Fruit fly (Drosophila melanogaster): ENCODE results near the gene CG2931.

CG2931 gene

dm6 chr3R:5517876-5518211 lies 50.6 kb downstream of the CG2931 start:
- TF ChIP-seq tj (GFP tag; optimal IDR thresholded peaks at IDR 0.05) (no peak), Mnt (GFP tag; optimal IDR thresholded peaks at IDR 0.05) (no peak), CG1620 (GFP tag; optimal IDR thresholded peaks at IDR 0.05) (no peak), pad (GFP tag; optimal IDR thresholded peaks at IDR 0.05) (no peak), Hr96 (GFP tag; optimal IDR thresholded peaks at IDR 0.05) (no peak), CG7045 (GFP tag; optimal IDR thresholded peaks at IDR 0.05) (no peak), cic (GFP tag; optimal IDR thresholded peaks at IDR 0.05) (no peak), CG11617 (GFP tag; optimal IDR thresholded peaks at IDR 0.05) (no peak), CG7101 (tag; optimal IDR thresholded peaks at IDR 0.05) (no peak), kay (GFP tag; ENCODE audit: borderline replicate concordance) (no peak), CG12768 (GFP tag; optimal IDR thresholded peaks at IDR 0.05) (no peak), cnc (optimal IDR thresholded peaks at IDR 0.05) (no peak), CG14711 (tag; optimal IDR thresholded peaks at IDR 0.05) (no peak), toe (GFP tag; optimal IDR thresholded peaks at IDR 0.05) (no peak), bab1 (GFP tag; optimal IDR thresholded peaks at IDR 0.05) (no peak), Crg-1 (GFP tag; optimal IDR thresholded peaks at IDR 0.05) (no peak), Clk (GFP tag; optimal IDR thresholded peaks at IDR 0.05) (no peak), ovo (GFP tag; optimal IDR thresholded peaks at IDR 0.05) (no peak), CG33017 (tag; optimal IDR thresholded peaks at IDR 0.05) (no peak), CG5204 (GFP tag; optimal IDR thresholded peaks at IDR 0.05) (no peak)

All from whole organism, adult.